Worm (Caenorhabditis elegans) whole organism, L3 larva: ENCODE results near the gene ZK783.7.

ENCODE experiments used
- elt-3 ChIP-seq, 3 experiments: fragments of 150-350 bp in 1 of 3; sonication (generic microtip) in 2 of 3; optimal IDR thresholded peaks; 2 replicates in 2 of 3; 4 replicates in 1 of 3; lab custom pipeline; 2014 to 2017; ENCODE audit warnings: missing biosample characterization in 3 of 3, missing genetic modification characterization in 3 of 3
- lin-15B ChIP-seq: fragments of 150-350 bp; optimal IDR thresholded peaks from 2 replicates; lab custom pipeline; 2014; ENCODE audit warnings: missing biosample characterization, missing genetic modification characterization
- mdl-1 ChIP-seq: fragments of 150-350 bp; optimal IDR thresholded peaks from 2 replicates; lab custom pipeline; 2014; ENCODE audit warnings: missing biosample characterization, missing genetic modification characterization
- nhr-237 ChIP-seq: fragments of 150-350 bp; optimal IDR thresholded peaks from 2 replicates; lab custom pipeline; 2014; ENCODE audit warnings: missing biosample characterization, missing genetic modification characterization
- nhr-25 ChIP-seq: sonication (generic microtip); optimal IDR thresholded peaks from 2 replicates; lab custom pipeline; 2017; ENCODE audit warnings: missing biosample characterization, missing genetic modification characterization
- pha-4 ChIP-seq: fragments of 150-350 bp; optimal IDR thresholded peaks from 2 replicates; lab custom pipeline; 2014; ENCODE audit warnings: missing biosample characterization, missing genetic modification reagents, missing genetic modification characterization
- sea-2 ChIP-seq: fragments of 150-350 bp; sonication (generic microtip); optimal IDR thresholded peaks from 4 replicates; lab custom pipeline; 2014; ENCODE audit warnings: missing biosample characterization, missing genetic modification reagents, missing genetic modification characterization
- snpc-4 ChIP-seq: fragments of 150-350 bp; optimal IDR thresholded peaks from 2 replicates; lab custom pipeline; 2014; ENCODE audit warnings: missing biosample characterization, missing genetic modification characterization
- tbx-2 ChIP-seq: sonication (generic microtip); optimal IDR thresholded peaks from 2 replicates; lab custom pipeline; 2016; ENCODE audit warnings: mild to moderate bottlenecking, missing genetic modification characterization, missing compliant biosample characterization
- unc-39 ChIP-seq: sonication (generic microtip); optimal IDR thresholded peaks from 4 replicates; lab custom pipeline; 2017; ENCODE audit warnings: missing biosample characterization, missing genetic modification characterization

- TF ChIP-seq nhr-237, result no peak
- TF ChIP-seq elt-3 (tag; optimal IDR thresholded peaks at IDR 0.05; lab: Kevin White, UChicago), result no peak
- TF ChIP-seq pha-4, result no peak
- no peak for TF ChIP-seq lin-15B (tag; lab: Kevin White, UChicago)
- TF ChIP-seq mdl-1 (tag; lab: Kevin White, UChicago), result no peak
- no peak for TF ChIP-seq tbx-2 (tag; lab: Kevin White, UChicago)
- TF ChIP-seq nhr-25 (tag; lab: Kevin White, UChicago), result no peak
- no peak for TF ChIP-seq sea-2
- no peak for TF ChIP-seq snpc-4
- no peak for TF ChIP-seq unc-39
Observed at ce11 chrIII:7609168-7609567, 47.4 kb upstream of the ZK783.7 start, which contains the start of gene nsph-4.3.
